Worm (Caenorhabditis elegans) whole organism, L2 larva: ENCODE data around the gene plk-3.

ENCODE experiments used
- C34F6.9 ChIP-seq: fragments of 150-350 bp; optimal IDR thresholded peaks from 2 replicates; lab custom pipeline; 2014; ENCODE audit warnings: missing biosample characterization, missing genetic modification characterization
- F13H6.1 ChIP-seq: sonication (generic microtip); optimal IDR thresholded peaks from 2 replicates; lab custom pipeline; 2016; ENCODE audit warnings: missing genetic modification characterization, missing compliant biosample characterization
- R02D3.7 ChIP-seq: fragments of 150-350 bp; optimal IDR thresholded peaks from 2 replicates; lab custom pipeline; 2014; ENCODE audit warnings: missing biosample characterization, missing genetic modification characterization
- Y55F3AM.14 ChIP-seq: fragments of 200-800 bp; sonication (Bioruptor generic); optimal IDR thresholded peaks from 2 replicates; lab custom pipeline; 2018; ENCODE audit warnings: mild to moderate bottlenecking, missing genetic modification characterization, missing compliant biosample characterization
- ZK546.5 ChIP-seq: sonication (generic microtip); optimal IDR thresholded peaks from 2 replicates; lab custom pipeline; 2017; ENCODE audit warnings: missing biosample characterization, missing genetic modification characterization
- aly-2 ChIP-seq: fragments of 150-350 bp; optimal IDR thresholded peaks from 2 replicates; lab custom pipeline; 2014; ENCODE audit warnings: missing biosample characterization, missing genetic modification characterization
- ama-1 ChIP-seq: fragments of 150-350 bp; optimal IDR thresholded peaks from 2 replicates; lab custom pipeline; 2018; ENCODE audit warnings: inconsistent platforms
- blmp-1 ChIP-seq: sonication (generic microtip); optimal IDR thresholded peaks from 2 replicates; lab custom pipeline; 2017; ENCODE audit warnings: missing genetic modification characterization, mild to moderate bottlenecking, missing compliant biosample characterization, antibody characterized with exemption, moderate library complexity; ENCODE audit not compliant: insufficient read depth
- ceh-82 ChIP-seq: fragments of 150-350 bp; optimal IDR thresholded peaks from 2 replicates; lab custom pipeline; 2014; ENCODE audit warnings: missing biosample characterization, missing genetic modification characterization
- dmd-4 ChIP-seq: sonication (generic microtip); optimal IDR thresholded peaks from 2 replicates; lab custom pipeline; 2017; ENCODE audit warnings: missing biosample characterization, missing genetic modification characterization
- elt-3 ChIP-seq: sonication (generic microtip); optimal IDR thresholded peaks from 2 replicates; lab custom pipeline; 2017; ENCODE audit warnings: missing biosample characterization, missing genetic modification characterization
- gmeb-1 ChIP-seq: fragments of 150-350 bp; optimal IDR thresholded peaks from 2 replicates; lab custom pipeline; 2014; ENCODE audit warnings: missing biosample characterization, missing genetic modification characterization
- lin-13 ChIP-seq: fragments of 150-350 bp; optimal IDR thresholded peaks from 2 replicates; lab custom pipeline; 2014; ENCODE audit warnings: missing biosample characterization, missing genetic modification reagents, missing genetic modification characterization
- lin-39 ChIP-seq: fragments of 150-350 bp; optimal IDR thresholded peaks from 2 replicates; lab custom pipeline; 2014; ENCODE audit warnings: missing biosample characterization, missing genetic modification reagents, missing genetic modification characterization
- lsy-2 ChIP-seq, 2 experiments: fragments of 150-350 bp in 1 of 2; sonication (generic microtip) in 1 of 2; optimal IDR thresholded peaks; 2 replicates each; lab custom pipeline; 2014 to 2017; ENCODE audit warnings: missing biosample characterization in 2 of 2, missing genetic modification characterization in 2 of 2
- mbf-1 ChIP-seq: sonication (generic microtip); optimal IDR thresholded peaks from 2 replicates; lab custom pipeline; 2017; ENCODE audit warnings: missing biosample characterization, missing genetic modification characterization
- nhr-10 ChIP-seq: sonication (generic microtip); optimal IDR thresholded peaks from 2 replicates; lab custom pipeline; 2017; ENCODE audit warnings: missing biosample characterization, missing genetic modification characterization
- nhr-12 ChIP-seq: fragments of 150-350 bp; optimal IDR thresholded peaks from 2 replicates; lab custom pipeline; 2014; ENCODE audit warnings: missing biosample characterization, missing genetic modification characterization
- nhr-129 ChIP-seq: fragments of 150-350 bp; optimal IDR thresholded peaks from 2 replicates; lab custom pipeline; 2014; ENCODE audit warnings: missing biosample characterization, missing genetic modification characterization
- nhr-21 ChIP-seq: fragments of 150-350 bp; optimal IDR thresholded peaks from 2 replicates; lab custom pipeline; 2014; ENCODE audit warnings: missing biosample characterization, missing genetic modification characterization
- nhr-23 ChIP-seq: fragments of 150-350 bp; optimal IDR thresholded peaks from 2 replicates; lab custom pipeline; 2014; ENCODE audit warnings: missing biosample characterization, missing genetic modification reagents, missing genetic modification characterization
- nhr-237 ChIP-seq: fragments of 150-350 bp; optimal IDR thresholded peaks from 2 replicates; lab custom pipeline; 2014; ENCODE audit warnings: missing biosample characterization, missing genetic modification characterization
- nhr-6 ChIP-seq: fragments of 150-350 bp; optimal IDR thresholded peaks from 2 replicates; lab custom pipeline; 2014; ENCODE audit warnings: missing biosample characterization, missing genetic modification characterization
- nhr-77 ChIP-seq: fragments of 150-350 bp; optimal IDR thresholded peaks from 2 replicates; lab custom pipeline; 2014; ENCODE audit warnings: missing biosample characterization, missing genetic modification characterization
- skn-1 ChIP-seq: sonication (generic microtip); optimal IDR thresholded peaks from 2 replicates; lab custom pipeline; 2017; ENCODE audit warnings: missing biosample characterization, missing genetic modification characterization
- snpc-4 ChIP-seq: fragments of 150-350 bp; optimal IDR thresholded peaks from 2 replicates; lab custom pipeline; 2014; ENCODE audit warnings: missing biosample characterization, missing genetic modification characterization
- unc-39 ChIP-seq: fragments of 150-350 bp; optimal IDR thresholded peaks from 2 replicates; lab custom pipeline; 2014; ENCODE audit warnings: missing biosample characterization, missing genetic modification characterization
- unc-55 ChIP-seq: fragments of 150-350 bp; sonication (generic microtip); optimal IDR thresholded peaks from 3 replicates; lab custom pipeline; 2014; ENCODE audit warnings: missing biosample characterization, missing genetic modification reagents, missing genetic modification characterization
- unc-62 ChIP-seq: fragments of 150-350 bp; optimal IDR thresholded peaks from 2 replicates; lab custom pipeline; 2014; ENCODE audit warnings: missing biosample characterization, missing genetic modification reagents, missing genetic modification characterization
- ztf-1 ChIP-seq: fragments of 200-800 bp; sonication (Bioruptor generic); conservative IDR thresholded peaks from 2 replicates; pipeline ENCODE4 v1.3.6; 2022; ENCODE audit warnings: missing genetic modification characterization, missing compliant biosample characterization
- ztf-11 ChIP-seq: sonication (generic microtip); optimal IDR thresholded peaks from 2 replicates; lab custom pipeline; 2017; ENCODE audit warnings: missing biosample characterization, missing genetic modification characterization
- ztf-4 ChIP-seq: fragments of 150-350 bp; optimal IDR thresholded peaks from 2 replicates; lab custom pipeline; 2014; ENCODE audit warnings: missing biosample characterization, missing genetic modification characterization

Gene plk-3

ce11 chrIV:7424198-7424597, 48.8 kb downstream of the plk-3 start, which contains the start of gene unc-82:
TSS of gene unc-82 (plus strand) at chrIV:7424498.
- TF ChIP-seq mbf-1 (tag; lab: Kevin White, UChicago) = no peak
- no peak for TF ChIP-seq aly-2 (tag; lab: Kevin White, UChicago)
- no peak for TF ChIP-seq nhr-237 (tag; lab: Kevin White, UChicago)
- no peak for TF ChIP-seq ztf-11 (tag; lab: Kevin White, UChicago)
- TF ChIP-seq gmeb-1 = no peak
- no peak for TF ChIP-seq nhr-12
- TF ChIP-seq nhr-129 (tag; lab: Kevin White, UChicago) = no peak
- TF ChIP-seq C34F6.9 = no peak
- TF ChIP-seq dmd-4 = no peak
- TF ChIP-seq snpc-4 (tag; lab: Kevin White, UChicago) = no peak
- TF ChIP-seq lin-13 (GFP tag; lab: Kevin White, UChicago) = no peak
- TF ChIP-seq Y55F3AM.14 (GFP tag; lab: Kevin White, UChicago) = no peak
- no peak for TF ChIP-seq ceh-82 (tag; lab: Kevin White, UChicago)
- TF ChIP-seq elt-3 (tag; lab: Kevin White, UChicago) = no peak
- TF ChIP-seq ama-1 (lab: Kevin White, UChicago) = no peak
- no peak for TF ChIP-seq nhr-23 (tag; lab: Kevin White, UChicago)
- TF ChIP-seq ztf-1 = no peak
- no peak for TF ChIP-seq skn-1 (tag; lab: Kevin White, UChicago)
- TF ChIP-seq nhr-21 (tag; lab: Kevin White, UChicago) = no peak
- TF ChIP-seq nhr-6 (tag; lab: Kevin White, UChicago) = no peak

ce11 chrIV:7420913-7421312, 52.1 kb downstream of the plk-3 start, which contains the start of gene srtx-1:
TSS of gene srtx-1 (plus strand) at chrIV:7421213.
- TF ChIP-seq ZK546.5 (tag; lab: Kevin White, UChicago) (no peak), unc-55 (GFP tag; lab: Kevin White, UChicago) (no peak), unc-62 (GFP tag; lab: Kevin White, UChicago) (no peak), nhr-77 (tag; lab: Kevin White, UChicago) (no peak), R02D3.7 (tag; lab: Kevin White, UChicago) (no peak), C34F6.9 (no peak), blmp-1 (no peak), ztf-4 (no peak), ceh-82 (tag; lab: Kevin White, UChicago) (no peak), skn-1 (tag; lab: Kevin White, UChicago) (no peak), lsy-2 (tag; optimal IDR thresholded peaks at IDR 0.05; lab: Kevin White, UChicago) (no peak), nhr-12 (no peak), nhr-10 (tag; lab: Kevin White, UChicago) (no peak), lin-39 (no peak), gmeb-1 (no peak), unc-39 (no peak), F13H6.1 (no peak), aly-2 (tag; lab: Kevin White, UChicago) (no peak)
- TF ChIP-seq, all 48 proteins: peak for 0
